Fruit fly (Drosophila melanogaster) whole organism, embryonic: Measurements from ENCODE around the gene Prp18.

Experiments
- Adf1 ChIP-seq: fragments of 200-800 bp; sonication (Bioruptor generic); IDR thresholded peaks from 2 replicates; pipeline ENCODE4 v1.3.6; 2022; ENCODE audit warnings: missing biosample characterization, missing genetic modification characterization
- Atf-2 ChIP-seq: fragments of 200-800 bp; sonication (Bioruptor generic); optimal IDR thresholded peaks from 2 replicates; lab custom pipeline; 2016; ENCODE audit warnings: missing biosample characterization, missing genetic modification characterization
- Awh ChIP-seq: fragments of 200-800 bp; sonication (Bioruptor generic); IDR thresholded peaks from 2 replicates; pipeline ENCODE4, ENCODE4 v1.3.6; 2022; ENCODE audit warnings: missing biosample characterization, missing genetic modification characterization
- CG10267 ChIP-seq: fragments of 200-800 bp; sonication (Bioruptor generic); optimal IDR thresholded peaks from 2 replicates; lab custom pipeline; 2018; ENCODE audit warnings: missing biosample characterization, mild to moderate bottlenecking, missing genetic modification characterization, moderate library complexity
- CG10274 ChIP-seq: fragments of 200-800 bp; sonication (Bioruptor generic); optimal IDR thresholded peaks from 3 replicates; lab custom pipeline; 2017; ENCODE audit warnings: missing biosample characterization, mild to moderate bottlenecking, missing genetic modification characterization
- CG10321 ChIP-seq: fragments of 200-800 bp; sonication (Bioruptor generic); IDR thresholded peaks from 2 replicates; pipeline ENCODE4 v1.3.6; 2022; ENCODE audit warnings: missing biosample characterization, missing genetic modification characterization
- CG14710 ChIP-seq: fragments of 200-800 bp; sonication (Bioruptor generic); optimal IDR thresholded peaks from 3 replicates; lab custom pipeline; 2019; ENCODE audit warnings: missing biosample characterization, mild to moderate bottlenecking, missing genetic modification characterization, moderate library complexity
- CG14965 ChIP-seq: fragments of 200-800 bp; sonication (Bioruptor generic); optimal IDR thresholded peaks from 2 replicates; lab custom pipeline; 2016; ENCODE audit warnings: missing biosample characterization, missing genetic modification characterization, borderline replicate concordance
- CG15011 ChIP-seq: fragments of 200-800 bp; sonication (Bioruptor generic); optimal IDR thresholded peaks from 3 replicates; lab custom pipeline; 2018; ENCODE audit warnings: missing biosample characterization, mild to moderate bottlenecking, missing genetic modification characterization
- CG15696 ChIP-seq: fragments of 200-800 bp; sonication (Bioruptor generic); optimal IDR thresholded peaks from 2 replicates; lab custom pipeline; 2019; ENCODE audit warnings: missing biosample characterization, mild to moderate bottlenecking, missing genetic modification characterization, moderate library complexity
- CG1647 ChIP-seq: fragments of 200-800 bp; sonication (Bioruptor generic); optimal IDR thresholded peaks from 3 replicates; lab custom pipeline; 2016; ENCODE audit warnings: missing biosample characterization, missing genetic modification characterization
- CG16815 ChIP-seq: fragments of 200-800 bp; sonication (Bioruptor generic); optimal IDR thresholded peaks from 3 replicates; lab custom pipeline; 2017; ENCODE audit warnings: missing biosample characterization, mild to moderate bottlenecking, missing genetic modification characterization
- CG16863 ChIP-seq: fragments of 200-800 bp; sonication (Bioruptor generic); optimal IDR thresholded peaks from 3 replicates; lab custom pipeline; 2016; ENCODE audit warnings: missing biosample characterization, missing genetic modification characterization
- CG17359 ChIP-seq: fragments of 200-800 bp; sonication (Bioruptor generic); optimal IDR thresholded peaks from 3 replicates; lab custom pipeline; 2018; ENCODE audit warnings: missing biosample characterization, mild to moderate bottlenecking, missing genetic modification characterization, moderate library complexity
- CG17385 ChIP-seq: fragments of 200-800 bp; sonication (Bioruptor generic); optimal IDR thresholded peaks from 3 replicates; lab custom pipeline; 2018; ENCODE audit warnings: missing biosample characterization, mild to moderate bottlenecking, missing genetic modification characterization
- CG17612 ChIP-seq: fragments of 200-800 bp; sonication (Bioruptor generic); IDR thresholded peaks from 2 replicates; pipeline ENCODE4 v1.3.6; 2022; ENCODE audit warnings: missing biosample characterization, missing genetic modification characterization
- CG17802 ChIP-seq: fragments of 200-800 bp; sonication (Bioruptor generic); optimal IDR thresholded peaks from 2 replicates; lab custom pipeline; 2018; ENCODE audit warnings: missing biosample characterization, mild to moderate bottlenecking, missing genetic modification characterization, moderate library complexity
- CG17829 ChIP-seq: fragments of 200-800 bp; optimal IDR thresholded peaks from 2 replicates; lab custom pipeline; 2019; ENCODE audit warnings: missing biosample characterization, mild to moderate bottlenecking, missing genetic modification characterization, moderate library complexity
- CG1832 ChIP-seq: fragments of 200-800 bp; sonication (Bioruptor generic); optimal IDR thresholded peaks from 2 replicates; lab custom pipeline; 2017; ENCODE audit warnings: missing biosample characterization, mild to moderate bottlenecking, missing genetic modification characterization, inconsistent platforms
- CG30431 ChIP-seq: fragments of 200-800 bp; sonication (Bioruptor generic); optimal IDR thresholded peaks from 2 replicates; lab custom pipeline; 2017; ENCODE audit warnings: missing biosample characterization, missing genetic modification characterization
- CG3163 ChIP-seq: fragments of 200-800 bp; sonication (Bioruptor generic); optimal IDR thresholded peaks from 3 replicates; lab custom pipeline; 2016; ENCODE audit warnings: missing biosample characterization, missing genetic modification characterization
- CG32532 ChIP-seq: fragments of 200-800 bp; sonication (Bioruptor generic); IDR thresholded peaks from 2 replicates; pipeline ENCODE4 v1.3.6; 2022; ENCODE audit warnings: missing biosample characterization, missing genetic modification characterization
- CG33557 ChIP-seq: fragments of 200-800 bp; sonication (Bioruptor generic); optimal IDR thresholded peaks from 2 replicates; lab custom pipeline; 2019; ENCODE audit warnings: missing biosample characterization, mild to moderate bottlenecking, missing genetic modification characterization, moderate library complexity
- CG3847 ChIP-seq: fragments of 200-800 bp; sonication (Bioruptor generic); IDR thresholded peaks from 2 replicates; pipeline ENCODE4 v1.3.6; 2022; ENCODE audit warnings: missing biosample characterization, missing genetic modification characterization
- CG42726 ChIP-seq: fragments of 200-800 bp; sonication (Bioruptor generic); IDR thresholded peaks from 2 replicates; pipeline ENCODE4 v1.3.6; 2022; ENCODE audit warnings: missing biosample characterization, missing genetic modification characterization; ENCODE audit not compliant: partially characterized antibody
- CG4282 ChIP-seq: fragments of 200-800 bp; sonication (Bioruptor generic); optimal IDR thresholded peaks from 2 replicates; lab custom pipeline; 2016; ENCODE audit warnings: missing biosample characterization, missing genetic modification characterization
- CG4424 ChIP-seq: fragments of 200-800 bp; sonication (Bioruptor generic); optimal IDR thresholded peaks from 3 replicates; lab custom pipeline; 2016; ENCODE audit warnings: missing biosample characterization, missing genetic modification characterization
- CG5180 ChIP-seq: fragments of 200-800 bp; sonication (Bioruptor generic); optimal IDR thresholded peaks from 3 replicates; lab custom pipeline; 2017; ENCODE audit warnings: missing biosample characterization, missing genetic modification characterization, mild to moderate bottlenecking, moderate library complexity, missing genetic modification reagents
- CG6689 ChIP-seq: fragments of 200-800 bp; sonication (Bioruptor generic); IDR thresholded peaks from 2 replicates; pipeline ENCODE4 v1.3.6; 2022; ENCODE audit warnings: missing biosample characterization, missing genetic modification characterization
- CG7786 ChIP-seq: fragments of 200-800 bp; sonication (Bioruptor generic); optimal IDR thresholded peaks from 2 replicates; lab custom pipeline; 2016; ENCODE audit warnings: missing biosample characterization, missing genetic modification characterization
- Camta ChIP-seq: fragments of 200-800 bp; sonication (Bioruptor generic); optimal IDR thresholded peaks from 2 replicates; lab custom pipeline; 2016; ENCODE audit warnings: missing biosample characterization, missing genetic modification characterization
- Drgx ChIP-seq: fragments of 200-800 bp; sonication (Bioruptor generic); IDR thresholded peaks from 2 replicates; pipeline ENCODE4 v1.3.6; 2022; ENCODE audit warnings: missing biosample characterization, missing genetic modification characterization
- Ets65A ChIP-seq: fragments of 200-800 bp; sonication (Bioruptor generic); peaks from one replicate; lab custom pipeline; 2016; ENCODE audit warnings: missing biosample characterization, missing genetic modification characterization
- Fer1 ChIP-seq: fragments of 200-800 bp; sonication (Bioruptor generic); optimal IDR thresholded peaks from 2 replicates; lab custom pipeline; 2017; ENCODE audit warnings: missing biosample characterization, mild to moderate bottlenecking, missing genetic modification characterization
- Scr ChIP-seq: fragments of 200-800 bp; sonication (Bioruptor generic); IDR thresholded peaks from 2 replicates; pipeline ENCODE4 v1.3.6; 2022; ENCODE audit warnings: missing biosample characterization, missing genetic modification characterization; ENCODE audit not compliant: partially characterized antibody
- Side ChIP-seq: fragments of 200-800 bp; sonication (Bioruptor generic); optimal IDR thresholded peaks from 2 replicates; lab custom pipeline; 2016; ENCODE audit warnings: missing biosample characterization, missing genetic modification characterization
- Ssrp ChIP-seq: fragments of 200-800 bp; sonication (Bioruptor generic); optimal IDR thresholded peaks from 2 replicates; lab custom pipeline; 2018; ENCODE audit warnings: missing biosample characterization, mild to moderate bottlenecking, missing genetic modification characterization, moderate library complexity
- Taf1 ChIP-seq: fragments of 200-800 bp; sonication (Bioruptor generic); IDR thresholded peaks from 2 replicates; pipeline ENCODE4 v1.3.6; 2022; ENCODE audit warnings: missing biosample characterization, missing genetic modification characterization
- aop ChIP-seq: fragments of 200-800 bp; sonication (Bioruptor generic); IDR thresholded peaks from 2 replicates; pipeline ENCODE4 v1.3.6; 2022; ENCODE audit warnings: missing biosample characterization, missing genetic modification characterization
- bbx ChIP-seq: fragments of 200-800 bp; sonication (Bioruptor generic); IDR thresholded peaks from 2 replicates; pipeline ENCODE4 v1.3.6; 2022; ENCODE audit warnings: missing biosample characterization, missing genetic modification characterization; ENCODE audit not compliant: partially characterized antibody
- btn ChIP-seq: fragments of 200-800 bp; sonication (Bioruptor generic); optimal IDR thresholded peaks from 2 replicates; lab custom pipeline; 2016; ENCODE audit warnings: missing biosample characterization, missing genetic modification characterization
- dati ChIP-seq: fragments of 200-800 bp; sonication (Bioruptor generic); IDR thresholded peaks from 2 replicates; pipeline ENCODE4 v1.3.6; 2022; ENCODE audit warnings: missing biosample characterization, missing genetic modification characterization
- ems ChIP-seq: fragments of 200-800 bp; sonication (Bioruptor generic); optimal IDR thresholded peaks from 3 replicates; lab custom pipeline; 2016; ENCODE audit warnings: missing biosample characterization, missing genetic modification characterization
- ftz-f1 ChIP-seq: fragments of 200-800 bp; sonication (Bioruptor generic); optimal IDR thresholded peaks from 2 replicates; lab custom pipeline; 2016; ENCODE audit warnings: missing biosample characterization, missing genetic modification characterization
- gfzf ChIP-seq: fragments of 200-800 bp; sonication (Bioruptor generic); optimal IDR thresholded peaks from 2 replicates; lab custom pipeline; 2016; ENCODE audit warnings: missing biosample characterization, mild to moderate bottlenecking, missing genetic modification characterization, moderate library complexity
- gt ChIP-seq: fragments of 200-800 bp; sonication (Bioruptor generic); IDR thresholded peaks from 2 replicates; pipeline ENCODE4 v1.3.6; 2022; ENCODE audit warnings: missing biosample characterization, missing genetic modification characterization
- luna ChIP-seq: fragments of 200-800 bp; sonication (Bioruptor generic); optimal IDR thresholded peaks from 2 replicates; lab custom pipeline; 2016; ENCODE audit warnings: missing biosample characterization, missing genetic modification characterization
- nerfin-2 ChIP-seq: fragments of 200-800 bp; sonication (Bioruptor generic); IDR thresholded peaks from 2 replicates; pipeline ENCODE4 v1.3.6; 2022; ENCODE audit warnings: missing biosample characterization, missing genetic modification characterization; ENCODE audit not compliant: partially characterized antibody
- nom ChIP-seq: fragments of 200-800 bp; sonication (Bioruptor generic); optimal IDR thresholded peaks from 2 replicates; lab custom pipeline; 2017; ENCODE audit warnings: missing biosample characterization, missing genetic modification characterization, mild to moderate bottlenecking, moderate library complexity, missing genetic modification reagents
- onecut ChIP-seq: fragments of 200-800 bp; sonication (Bioruptor generic); IDR thresholded peaks from 2 replicates; pipeline ENCODE4 v1.3.6; 2022; ENCODE audit warnings: missing biosample characterization, missing genetic modification characterization
- tup ChIP-seq: fragments of 200-800 bp; sonication (Bioruptor generic); optimal IDR thresholded peaks from 2 replicates; lab custom pipeline; 2016; ENCODE audit warnings: missing biosample characterization, mild to moderate bottlenecking, missing genetic modification characterization, moderate library complexity
- zen2 ChIP-seq: fragments of 200-800 bp; sonication (Bioruptor generic); IDR thresholded peaks from 3 replicates; pipeline ENCODE4 v1.3.6; 2022; ENCODE audit warnings: missing biosample characterization, missing genetic modification characterization; ENCODE audit not compliant: partially characterized antibody

Gene Prp18

DNA sequence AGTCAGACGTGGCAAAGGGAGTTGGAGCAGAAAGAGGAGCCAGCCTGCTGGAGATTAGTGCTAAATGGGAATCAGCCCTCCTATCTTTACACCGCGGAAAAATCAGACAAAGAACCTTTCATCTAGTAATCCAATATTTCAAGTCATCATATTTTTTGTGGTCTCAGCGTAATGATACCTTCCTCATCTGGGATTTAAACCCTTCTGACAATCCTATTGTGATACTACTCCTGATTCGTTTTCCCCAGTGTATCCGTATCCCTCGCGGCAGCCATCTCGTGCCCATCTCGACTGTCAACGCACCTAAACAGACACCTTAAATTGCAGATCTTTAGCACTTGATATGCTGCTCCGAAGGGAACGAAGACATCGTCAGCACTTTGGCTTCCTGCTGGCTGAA lies 32.7 kb downstream of the Prp18 start (continued):
- TF ChIP-seq CG32532 (GFP tag; lab: Robert Waterston, UW): peak; percentile 25; the same call in 1 of the 2 replicates
- TF ChIP-seq CG10267: no peak
- no peak for TF ChIP-seq luna (GFP tag; lab: Kevin White, UChicago)
- no peak for TF ChIP-seq gt
- TF ChIP-seq dati (GFP tag; lab: Robert Waterston, UW): no peak
- TF ChIP-seq CG3163: no peak
- no peak for TF ChIP-seq Fer1
- TF ChIP-seq CG16863 (GFP tag; lab: Kevin White, UChicago): no peak
- no peak for TF ChIP-seq zen2 (GFP tag; lab: Robert Waterston, UW)
- TF ChIP-seq CG6689 (GFP tag; lab: Robert Waterston, UW): no peak
- no peak for TF ChIP-seq nerfin-2 (GFP tag; lab: Robert Waterston, UW)
- no peak for TF ChIP-seq CG7786 (GFP tag; lab: Kevin White, UChicago)
- no peak for TF ChIP-seq CG14965
- TF ChIP-seq CG17829: no peak
- TF ChIP-seq Adf1 (GFP tag; lab: Robert Waterston, UW): no peak
- TF ChIP-seq CG16815 (GFP tag; lab: Kevin White, UChicago): no peak
- TF ChIP-seq bbx: no peak
- TF ChIP-seq Taf1 (GFP tag; lab: Robert Waterston, UW): no peak
- no peak for TF ChIP-seq CG4282 (GFP tag; lab: Kevin White, UChicago)
- peak; percentile 5 for TF ChIP-seq Atf-2 (GFP tag; lab: Kevin White, UChicago)
- no peak for TF ChIP-seq CG15696 (tag; lab: Kevin White, UChicago)
- TF ChIP-seq CG15011: no peak
- TF ChIP-seq CG5180 (GFP tag; lab: Kevin White, UChicago): no peak
- TF ChIP-seq CG33557 (GFP tag; lab: Kevin White, UChicago): no peak
- TF ChIP-seq CG42726: no peak
- no peak for TF ChIP-seq CG17385 (GFP tag; lab: Kevin White, UChicago)
- TF ChIP-seq Side: no peak
- no peak for TF ChIP-seq CG1832 (GFP tag; lab: Kevin White, UChicago)
- no peak for TF ChIP-seq Awh (GFP tag; lab: Robert Waterston, UW)
- TF ChIP-seq Ssrp (tag; lab: Kevin White, UChicago): no peak
- no peak for TF ChIP-seq CG14710 (tag; lab: Kevin White, UChicago)
- TF ChIP-seq Drgx (GFP tag; lab: Robert Waterston, UW): 0 out of 2 replicates have a peak, but pooled peaks have one; percentile 5
- TF ChIP-seq CG17802 (tag; lab: Kevin White, UChicago): no peak
- no peak for TF ChIP-seq tup (GFP tag; lab: Kevin White, UChicago)
- no peak for TF ChIP-seq ftz-f1 (GFP tag; lab: Kevin White, UChicago)
- no peak for TF ChIP-seq CG3847 (GFP tag; lab: Robert Waterston, UW)
- TF ChIP-seq Ets65A: peak; percentile 83
- TF ChIP-seq ems (GFP tag; lab: Kevin White, UChicago): peak; percentile 25
- no peak for TF ChIP-seq aop (GFP tag; lab: Robert Waterston, UW)
- no peak for TF ChIP-seq gfzf
- no peak for TF ChIP-seq btn (GFP tag; lab: Kevin White, UChicago)
- no peak for TF ChIP-seq Scr (GFP tag; lab: Robert Waterston, UW)
- TF ChIP-seq CG30431 (GFP tag; lab: Kevin White, UChicago): no peak
- no peak for TF ChIP-seq CG10321
- TF ChIP-seq Camta (GFP tag; lab: Kevin White, UChicago): no peak
- no peak for TF ChIP-seq CG17359 (tag; lab: Kevin White, UChicago)
- TF ChIP-seq onecut (GFP tag; lab: Robert Waterston, UW): no peak
- TF ChIP-seq CG10274: no peak
- no peak for TF ChIP-seq CG17612 (GFP tag; lab: Robert Waterston, UW)
- no peak for TF ChIP-seq CG1647
- TF ChIP-seq nom (GFP tag; lab: Kevin White, UChicago): no peak
- TF ChIP-seq CG4424: no peak
